Fruit fly (Drosophila melanogaster): ENCODE data around the gene Dhc64C.

DNA sequence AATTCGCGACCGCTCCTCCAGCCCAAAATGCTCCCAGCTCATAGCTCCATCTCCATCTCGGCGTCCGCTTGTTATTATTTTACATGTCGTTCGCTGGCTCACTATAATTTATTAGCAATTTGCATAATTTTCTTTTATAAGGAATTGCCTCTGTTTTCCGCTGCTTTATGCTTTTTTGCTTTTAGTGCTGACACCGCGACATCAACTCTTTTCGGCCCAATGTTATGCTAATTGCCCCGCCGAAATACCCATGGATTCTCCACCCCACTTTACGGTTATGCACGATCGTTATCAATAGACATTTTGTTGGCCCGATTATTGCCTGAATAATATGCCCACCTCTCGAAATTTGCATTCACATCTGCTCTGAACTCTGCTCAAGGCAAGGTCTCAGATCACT is 29.7 kb upstream of the Dhc64C start:
- no peak for TF ChIP-seq CTCF (optimal IDR thresholded peaks at IDR 0.05)
- TF ChIP-seq CG8478 (optimal IDR thresholded peaks at IDR 0.05) = no peak

All from S2 (cell line).